Worm (Caenorhabditis elegans): ENCODE results near the gene ttb-1.

ttb-1 gene

ce11 chrV:185694-186217, 29.1 kb downstream of the ttb-1 start, which contains the start of gene arid-1 (continued):
- TF ChIP-seq ztf-18 (tag; optimal IDR thresholded peaks at IDR 0.05) (peak; percentile 62), him-1 (tag; optimal IDR thresholded peaks at IDR 0.05) (peak; percentile 37), ztf-22 (GFP tag; optimal IDR thresholded peaks at IDR 0.05) (no peak), sptf-2 (GFP tag; optimal IDR thresholded peaks at IDR 0.05) (no peak), hsf-1 (GFP tag; IDR thresholded peaks at IDR 0.05) (0 out of 2 replicates have a peak, but pooled peaks have one; percentile 9), ztf-26 (tag; optimal IDR thresholded peaks at IDR 0.05) (no peak)

- TF ChIP-seq hmg-1.2 (GFP tag; IDR thresholded peaks at IDR 0.05) = no peak
- no peak for TF ChIP-seq gei-17 (GFP tag; optimal IDR thresholded peaks at IDR 0.05)
- TF ChIP-seq zim-3 (tag; optimal IDR thresholded peaks at IDR 0.05) = no peak
- TF ChIP-seq athp-1 (tag; optimal IDR thresholded peaks at IDR 0.05) = no peak
- no peak for TF ChIP-seq K12H6.12 (tag; optimal IDR thresholded peaks at IDR 0.05)
- TF ChIP-seq egl-44 (GFP tag; IDR thresholded peaks at IDR 0.05) = no peak
- TF ChIP-seq dox-1 (GFP tag; IDR thresholded peaks at IDR 0.05) = no peak
- no peak for TF ChIP-seq die-1 (tag; optimal IDR thresholded peaks at IDR 0.05)
- no peak for TF ChIP-seq D2030.7 (GFP tag; IDR thresholded peaks at IDR 0.05)
- TF ChIP-seq hlh-12 (tag; optimal IDR thresholded peaks at IDR 0.05) = no peak
- no peak for TF ChIP-seq mes-4 (tag; optimal IDR thresholded peaks at IDR 0.05)
- no peak for TF ChIP-seq ceh-79 (tag; optimal IDR thresholded peaks at IDR 0.05)
- TF ChIP-seq rpc-1 (optimal IDR thresholded peaks at IDR 0.05) = no peak
- no peak for TF ChIP-seq rpc-1 (tag; optimal IDR thresholded peaks at IDR 0.05)
- TF ChIP-seq nfya-2 (GFP tag; IDR thresholded peaks at IDR 0.05) = no peak
- TF ChIP-seq madf-6 (GFP tag; IDR thresholded peaks at IDR 0.05) = no peak
- no peak for TF ChIP-seq ceh-100 (GFP tag; IDR thresholded peaks at IDR 0.05)
Measured at ce11 chrV:189436-189835, 32.8 kb downstream of the ttb-1 start.

ce11 chrV:194760-195159, 38.1 kb downstream of the ttb-1 start:
- TF ChIP-seq let-526 (GFP tag; IDR thresholded peaks at IDR 0.05) = no peak
- TF ChIP-seq F37B4.10 (GFP tag; IDR thresholded peaks at IDR 0.05) = 0 out of 2 replicates have a peak, but pooled peaks have one; percentile 20
- TF ChIP-seq ceh-91 (GFP tag; IDR thresholded peaks at IDR 0.05) = no peak
- no peak for TF ChIP-seq somi-1 (GFP tag; optimal IDR thresholded peaks at IDR 0.05)
- peak; percentile 47; the same call in 1 of the 2 replicates for TF ChIP-seq egrh-3 (GFP tag; IDR thresholded peaks at IDR 0.05)
- no peak for TF ChIP-seq cebp-2 (GFP tag; IDR thresholded peaks at IDR 0.05)
- TF ChIP-seq K12H6.12 (tag; optimal IDR thresholded peaks at IDR 0.05) = no peak
- peak; percentile 85 for TF ChIP-seq zfh-2 (GFP tag; conservative IDR thresholded peaks at IDR 0.05)
- TF ChIP-seq let-607 (tag; optimal IDR thresholded peaks at IDR 0.05) = no peak
- TF ChIP-seq hsf-1 (GFP tag; IDR thresholded peaks at IDR 0.05) = no peak

- TF ChIP-seq ceh-100 (GFP tag; IDR thresholded peaks at IDR 0.05) (no peak), mxl-1 (tag; optimal IDR thresholded peaks at IDR 0.05) (no peak), ets-4 (GFP tag; optimal IDR thresholded peaks at IDR 0.05) (no peak), ceh-91 (GFP tag; IDR thresholded peaks at IDR 0.05) (no peak), Y56A3A.18 (GFP tag; IDR thresholded peaks at IDR 0.05) (no peak), B0035.1 (tag; optimal IDR thresholded peaks at IDR 0.05) (no peak), hmg-20 (GFP tag; IDR thresholded peaks at IDR 0.05) (no peak), F23B12.7 (tag; optimal IDR thresholded peaks at IDR 0.05; ENCODE audit: insufficient read depth) (no peak), xnd-1 (tag; optimal IDR thresholded peaks at IDR 0.05) (no peak), F55B11.4 (tag; optimal IDR thresholded peaks at IDR 0.05; ENCODE audit: borderline replicate concordance, insufficient read depth) (no peak)
Measured at ce11 chrV:201300-201699, 44.7 kb downstream of the ttb-1 start, which contains the start of gene trpp-1. TSS of gene trpp-1 (plus strand) at chrV:201600.
